Fruit fly (Drosophila melanogaster) Kc167 (cell line): ENCODE measurements around the gene CG32262.

ENCODE experiments used
- Myc ChIP-seq: fragments of >200 bp; optimal IDR thresholded peaks from 2 replicates; lab custom pipeline; 2017; ENCODE audit warnings: missing external identifiers
- Sin3A ChIP-seq: fragments of >200 bp; optimal IDR thresholded peaks from 2 replicates; lab custom pipeline; 2018; ENCODE audit warnings: missing external identifiers
- h ChIP-seq: fragments of >200 bp; optimal IDR thresholded peaks from 3 replicates; lab custom pipeline; 2018; ENCODE audit warnings: missing external identifiers
- insv ChIP-seq: fragments of >200 bp; optimal IDR thresholded peaks from 3 replicates; lab custom pipeline; 2018; ENCODE audit warnings: missing external identifiers
- psq ChIP-seq: fragments of >200 bp; optimal IDR thresholded peaks from 2 replicates; lab custom pipeline; 2017; ENCODE audit warnings: missing external identifiers
- ttk ChIP-seq: sonication (Bioruptor generic); optimal IDR thresholded peaks from 2 replicates; lab custom pipeline; 2017; ENCODE audit warnings: missing external identifiers

Gene CG32262

DNA sequence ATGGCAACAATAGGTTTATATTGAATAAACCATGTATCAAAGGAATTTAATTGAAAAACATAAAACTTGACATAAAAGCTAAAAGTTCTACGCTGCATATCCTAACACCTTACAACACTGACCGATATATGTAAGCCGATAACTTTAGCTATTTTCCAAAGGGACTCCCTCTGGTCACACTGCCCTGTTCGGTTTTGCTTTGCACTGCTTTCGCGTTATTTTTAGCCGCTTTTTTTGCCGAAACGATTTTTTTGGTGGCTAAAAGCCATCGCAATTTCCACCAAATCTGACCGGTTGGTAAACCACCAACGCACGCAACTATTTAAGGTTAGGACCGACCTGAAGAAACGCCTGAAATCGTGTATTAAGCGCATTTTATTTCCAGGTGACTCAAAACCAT is 1.1 kb upstream of the CG32262 start, which contains the start of the genes CG32263 and PIG-B:
Gene CG32263 (minus strand): TSS at position 26 of the 400 bp plus-strand sequence.
Gene PIG-B (plus strand): TSS at position 175 of the 400 bp plus-strand sequence.
- TF ChIP-seq Sin3A (lab: Kevin White, UChicago) = no peak
- TF ChIP-seq psq = peak; percentile 2

DNA sequence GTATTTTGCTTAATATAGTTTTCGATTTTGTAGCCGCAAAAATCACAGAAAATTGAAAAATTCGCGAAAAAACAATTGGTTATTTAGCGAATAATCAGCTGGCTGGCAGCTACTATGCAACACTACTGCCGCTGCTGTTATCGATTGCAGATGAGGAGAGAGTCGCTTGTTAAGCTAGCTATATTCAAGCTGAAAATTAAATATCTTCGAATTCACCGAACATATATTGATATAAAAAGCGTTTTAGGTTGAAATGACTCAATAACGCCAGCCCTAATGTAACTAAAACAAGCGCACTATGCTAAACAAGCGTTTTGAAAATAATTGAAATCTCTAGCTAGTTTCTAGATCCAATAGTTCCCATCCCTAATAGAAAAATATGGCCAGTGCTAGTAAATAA is 3.7 kb downstream of the CG32262 start, which contains the start of the genes CG32264, ntc and IntS10:
Gene CG32264 (minus strand): TSS at position 130 of the 400 bp plus-strand sequence.
Gene ntc (minus strand): TSS at position 130 of the 400 bp plus-strand sequence.
Gene IntS10 (plus strand): TSS at position 381 of the 400 bp plus-strand sequence.
- TF ChIP-seq h (lab: Kevin White, UChicago) (no peak), Sin3A (lab: Kevin White, UChicago) (no peak), ttk (lab: Kevin White, UChicago) (no peak), insv (lab: Kevin White, UChicago) (no peak), psq (no peak), Myc (lab: Kevin White, UChicago) (no peak)

DNA sequence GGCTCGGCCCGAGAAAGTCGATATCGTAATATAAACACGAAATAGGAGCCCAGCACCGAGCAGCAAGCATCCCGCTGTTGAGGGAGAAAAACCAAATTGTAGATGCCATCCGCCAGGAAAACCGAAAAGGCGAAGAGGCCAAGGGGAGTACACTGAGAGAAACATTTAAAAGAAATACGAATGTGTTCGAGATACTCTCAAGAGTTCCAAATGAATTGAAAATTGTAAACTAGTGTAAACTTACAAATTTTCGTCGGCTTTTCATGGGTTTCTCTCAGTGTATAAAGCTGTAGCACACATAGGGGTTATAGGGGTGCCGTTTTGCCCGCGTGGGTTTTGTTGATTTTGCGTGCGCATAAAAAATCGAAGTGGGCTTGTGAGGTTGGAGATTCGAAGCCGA is 7.3 kb downstream of the CG32262 start:
- TF ChIP-seq ttk (lab: Kevin White, UChicago) = no peak
- no peak for TF ChIP-seq h (lab: Kevin White, UChicago)
- TF ChIP-seq Sin3A (lab: Kevin White, UChicago) = no peak
- TF ChIP-seq Myc (lab: Kevin White, UChicago) = no peak
- TF ChIP-seq psq = no peak

DNA sequence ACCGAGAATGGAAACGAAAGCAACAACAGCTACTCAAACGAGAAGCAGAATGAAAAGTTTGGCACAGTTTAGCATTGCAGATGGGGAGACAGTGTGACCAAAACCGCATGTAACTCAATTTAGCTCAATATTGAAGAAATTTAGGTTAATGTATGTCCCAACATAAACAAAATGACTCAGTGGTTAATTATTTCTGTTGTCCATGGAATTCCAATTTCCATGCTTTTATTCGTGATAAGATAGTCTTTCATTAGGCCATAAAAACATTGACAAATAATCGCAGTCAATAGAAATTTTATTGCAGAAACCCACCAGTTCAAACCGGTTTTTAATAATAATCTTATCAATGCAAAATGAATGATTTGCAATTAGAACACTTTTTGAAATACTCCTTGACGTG is 8.2 kb downstream of the CG32262 start:
- TF ChIP-seq Sin3A (lab: Kevin White, UChicago) (no peak), psq (no peak), Myc (lab: Kevin White, UChicago) (no peak), h (lab: Kevin White, UChicago) (no peak), insv (lab: Kevin White, UChicago) (no peak), ttk (lab: Kevin White, UChicago) (no peak)

DNA sequence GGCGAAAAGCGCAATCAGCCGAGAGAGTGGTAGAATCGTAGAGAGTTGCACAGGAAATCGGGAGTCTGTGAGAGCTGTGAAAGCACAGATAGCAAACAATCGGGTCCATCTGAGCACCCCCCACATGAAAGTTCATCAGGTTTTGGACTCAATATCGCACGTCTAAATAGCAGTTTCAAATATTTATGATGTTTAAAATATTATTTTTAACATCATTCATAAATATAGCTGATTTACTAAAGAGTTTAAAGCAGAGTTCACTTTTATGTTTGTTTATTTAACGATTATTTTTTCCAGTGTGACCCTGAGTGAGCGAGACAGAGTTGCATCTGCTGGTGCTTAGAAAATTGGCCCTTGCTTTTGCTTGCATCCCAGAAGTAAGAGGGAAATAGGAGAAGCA is 8.7 kb downstream of the CG32262 start:
- TF ChIP-seq psq (no peak), insv (lab: Kevin White, UChicago) (no peak), Myc (lab: Kevin White, UChicago) (no peak), h (lab: Kevin White, UChicago) (no peak), ttk (lab: Kevin White, UChicago) (no peak), Sin3A (lab: Kevin White, UChicago) (no peak)

DNA sequence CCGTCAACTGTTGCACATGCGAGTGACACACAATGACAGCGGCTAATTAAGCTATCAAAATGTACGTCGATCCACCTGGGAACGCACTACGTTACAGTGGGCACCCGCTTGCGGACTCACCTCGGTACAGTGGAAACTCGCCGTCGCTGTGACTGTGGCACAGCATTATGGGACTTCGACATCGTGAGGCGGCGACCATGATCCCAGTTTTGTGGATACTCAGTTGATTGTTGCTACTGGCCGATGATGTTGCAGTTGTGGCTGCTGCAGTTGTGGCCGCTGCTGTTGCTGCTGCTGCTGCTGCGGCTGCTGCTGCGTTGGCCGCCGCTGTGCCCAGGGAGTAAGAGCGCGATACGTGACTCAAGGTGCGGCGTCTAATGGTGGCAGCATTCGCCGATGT is 10.2 kb downstream of the CG32262 start:
- TF ChIP-seq psq (no peak), h (lab: Kevin White, UChicago) (no peak)

DNA sequence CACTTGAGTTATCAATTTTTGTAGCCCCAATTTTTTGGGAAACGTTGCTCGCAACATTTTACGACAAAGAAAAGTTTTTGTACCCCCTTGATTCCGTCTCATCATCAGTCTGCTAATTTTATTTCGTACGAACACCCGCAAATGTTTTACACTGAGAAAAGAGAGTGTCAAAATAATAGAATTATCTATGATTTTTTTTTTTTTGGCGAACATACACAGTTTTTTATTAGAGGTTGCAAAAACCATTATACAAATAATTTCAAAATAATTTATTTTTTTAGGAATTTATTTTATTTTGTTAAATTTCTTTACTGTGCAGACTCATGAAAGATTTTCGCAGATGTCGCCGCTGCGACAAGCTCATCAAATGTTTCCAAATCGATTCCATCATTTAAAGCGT is 11.5 kb downstream of the CG32262 start:
- no peak for TF ChIP-seq h (lab: Kevin White, UChicago)
- TF ChIP-seq ttk (lab: Kevin White, UChicago) = no peak

DNA sequence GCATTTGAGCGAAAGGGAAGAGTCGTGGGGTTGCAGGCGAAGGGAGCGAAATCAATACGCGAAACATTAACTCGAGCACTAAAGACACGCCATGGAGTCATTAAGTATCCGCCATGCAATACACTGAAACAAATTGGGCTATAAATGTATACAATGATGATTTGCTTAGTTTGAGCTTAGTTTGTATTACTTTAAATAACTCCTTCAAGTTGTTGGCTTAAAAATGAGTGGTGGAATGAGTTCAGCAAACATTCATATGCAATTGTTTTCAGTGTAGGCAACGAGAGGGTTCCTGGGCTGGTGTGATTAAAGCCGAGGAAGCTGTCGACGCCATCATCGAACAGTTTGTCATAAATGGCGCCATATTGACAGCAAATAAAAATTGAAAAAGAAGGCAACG is 12.3 kb downstream of the CG32262 start:
- TF ChIP-seq insv (lab: Kevin White, UChicago) (no peak), Myc (lab: Kevin White, UChicago) (no peak), Sin3A (lab: Kevin White, UChicago) (no peak), h (lab: Kevin White, UChicago) (no peak), ttk (lab: Kevin White, UChicago) (no peak), psq (no peak)

DNA sequence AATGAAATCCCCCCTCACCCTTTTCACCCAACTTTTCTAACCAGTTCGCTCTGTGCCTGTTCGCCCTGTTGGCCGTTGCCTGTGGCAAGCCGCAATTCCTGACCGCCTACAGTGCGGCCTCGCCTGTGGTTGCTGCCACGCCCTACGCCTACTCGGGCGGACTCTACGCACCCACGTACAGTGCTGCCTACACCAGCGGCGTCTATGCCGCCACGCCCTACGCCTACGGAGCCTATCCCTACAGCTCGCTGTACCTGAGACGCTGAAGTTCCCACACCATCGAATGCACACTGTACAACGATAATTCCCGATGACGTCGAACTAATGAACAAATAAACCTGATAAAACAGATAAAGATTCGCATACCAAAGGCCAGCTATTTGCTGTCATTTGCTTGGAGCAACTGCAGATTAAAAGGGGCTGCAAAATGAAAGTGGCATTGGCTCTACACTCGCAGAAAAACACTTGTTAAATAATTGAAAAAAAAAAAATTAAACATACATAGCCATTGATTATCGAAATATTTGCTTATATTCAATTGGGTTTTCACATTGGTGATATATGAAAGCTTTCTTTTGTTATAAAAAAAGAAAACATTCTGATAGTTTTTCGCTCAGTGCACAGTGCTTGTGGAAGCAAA is 18.8 kb downstream of the CG32262 start:
- TF ChIP-seq insv (lab: Kevin White, UChicago) (no peak), ttk (lab: Kevin White, UChicago) (no peak), h (lab: Kevin White, UChicago) (no peak), psq (no peak), Myc (lab: Kevin White, UChicago) (no peak), Sin3A (lab: Kevin White, UChicago) (no peak)

DNA sequence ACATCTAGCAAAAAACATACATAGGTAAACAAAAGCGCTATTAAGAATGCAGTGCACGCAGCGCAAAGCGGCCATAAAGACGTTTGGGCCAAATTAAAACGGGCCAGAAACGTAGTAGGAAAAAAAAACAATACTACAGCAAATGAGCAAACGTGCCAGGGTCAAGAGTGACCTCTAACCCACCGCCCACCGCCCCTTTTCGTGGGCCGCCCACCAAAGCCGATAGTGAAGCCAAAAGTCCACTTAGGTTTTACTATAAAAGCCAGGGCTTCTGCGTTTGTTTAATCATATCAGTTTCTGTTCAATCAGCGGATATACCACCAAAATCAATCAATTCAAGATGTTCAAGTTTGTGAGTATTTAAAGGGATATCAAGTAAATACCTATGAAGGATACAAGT is 19.5 kb downstream of the CG32262 start, which contains the start of gene CG32266:
Gene CG32266 (plus strand): TSS at position 301 of the 400 bp plus-strand sequence.
- no peak for TF ChIP-seq Sin3A (lab: Kevin White, UChicago)
- TF ChIP-seq ttk (lab: Kevin White, UChicago) = no peak
- no peak for TF ChIP-seq insv (lab: Kevin White, UChicago)
- no peak for TF ChIP-seq h (lab: Kevin White, UChicago)
- TF ChIP-seq psq = no peak
- TF ChIP-seq Myc (lab: Kevin White, UChicago) = no peak

DNA sequence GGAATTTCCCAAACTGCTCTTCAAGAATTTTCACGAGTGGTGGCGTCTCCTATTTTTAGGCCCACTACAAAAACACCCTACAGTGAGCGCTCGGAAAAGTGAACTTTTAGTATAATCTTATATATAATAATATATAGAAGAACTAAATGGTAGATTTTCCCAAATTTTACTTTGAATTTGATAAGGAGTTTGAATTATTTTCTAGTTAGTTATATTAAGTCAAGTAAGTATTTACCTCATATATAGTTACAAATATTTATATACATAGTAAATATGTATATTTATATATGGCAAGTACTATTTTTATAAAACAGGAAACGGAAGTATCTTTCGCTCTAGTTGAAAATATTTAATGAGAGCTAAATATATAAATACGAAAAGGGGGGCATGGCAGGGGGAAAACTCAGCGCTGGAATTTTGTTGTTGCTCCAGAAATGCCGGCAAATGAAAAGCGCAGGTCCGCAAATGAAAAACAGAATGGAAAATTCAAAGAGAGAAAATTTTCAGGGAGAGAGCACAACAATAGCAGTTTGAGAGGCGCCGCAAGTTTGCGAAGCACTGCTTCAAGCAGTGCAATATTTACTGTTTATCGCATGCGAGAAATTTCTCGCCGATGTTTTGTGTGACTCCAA is 21.1 kb downstream of the CG32262 start:
- TF ChIP-seq Sin3A (lab: Kevin White, UChicago) = no peak
- no peak for TF ChIP-seq h (lab: Kevin White, UChicago)
- TF ChIP-seq ttk (lab: Kevin White, UChicago) = no peak
- TF ChIP-seq psq = no peak

DNA sequence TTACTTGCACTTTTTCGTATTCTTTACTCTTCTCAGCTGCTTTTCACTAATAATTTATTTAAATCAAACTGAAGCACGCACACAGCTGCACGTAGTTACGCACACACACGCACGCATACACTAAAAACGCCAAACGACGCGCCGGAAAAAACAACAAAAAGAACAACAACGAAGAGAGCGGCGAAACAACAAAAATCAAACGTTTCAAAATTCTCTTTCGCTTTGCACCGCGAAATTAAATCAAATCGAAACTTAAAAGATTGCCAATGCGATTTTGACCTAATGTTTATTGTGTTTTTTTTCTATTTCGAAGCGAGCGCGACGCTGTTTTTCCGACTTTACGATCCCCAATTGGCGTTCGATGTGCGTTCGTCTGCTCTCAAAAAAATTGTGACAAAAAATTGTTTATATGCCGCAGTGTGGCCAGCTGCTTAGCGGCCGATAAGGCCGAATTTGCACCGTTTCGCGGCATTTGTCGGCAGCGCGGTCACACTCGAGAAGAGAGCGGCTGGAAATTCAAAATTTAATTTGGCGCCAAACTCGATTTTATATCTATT is 22.3 kb downstream of the CG32262 start:
- no peak for TF ChIP-seq Myc (lab: Kevin White, UChicago)
- no peak for TF ChIP-seq Sin3A (lab: Kevin White, UChicago)
- TF ChIP-seq ttk (lab: Kevin White, UChicago) = no peak
- no peak for TF ChIP-seq psq
- no peak for TF ChIP-seq insv (lab: Kevin White, UChicago)
- no peak for TF ChIP-seq h (lab: Kevin White, UChicago)
